Worm (Caenorhabditis elegans) whole organism, L4 larva: Measurements from ENCODE around the gene coa-1.

ENCODE experiments used
- ama-1 ChIP-seq: fragments of 150-350 bp; optimal IDR thresholded peaks from 2 replicates; lab custom pipeline; 2014; ENCODE audit warnings: inconsistent platforms, mixed read lengths
- lin-13 ChIP-seq: fragments of 150-350 bp; optimal IDR thresholded peaks from 2 replicates; lab custom pipeline; 2014; ENCODE audit warnings: missing biosample characterization, missing genetic modification reagents, missing genetic modification characterization
- nhr-237 ChIP-seq: sonication (generic microtip); optimal IDR thresholded peaks from 2 replicates; lab custom pipeline; 2017; ENCODE audit warnings: missing biosample characterization, missing genetic modification characterization

DNA sequence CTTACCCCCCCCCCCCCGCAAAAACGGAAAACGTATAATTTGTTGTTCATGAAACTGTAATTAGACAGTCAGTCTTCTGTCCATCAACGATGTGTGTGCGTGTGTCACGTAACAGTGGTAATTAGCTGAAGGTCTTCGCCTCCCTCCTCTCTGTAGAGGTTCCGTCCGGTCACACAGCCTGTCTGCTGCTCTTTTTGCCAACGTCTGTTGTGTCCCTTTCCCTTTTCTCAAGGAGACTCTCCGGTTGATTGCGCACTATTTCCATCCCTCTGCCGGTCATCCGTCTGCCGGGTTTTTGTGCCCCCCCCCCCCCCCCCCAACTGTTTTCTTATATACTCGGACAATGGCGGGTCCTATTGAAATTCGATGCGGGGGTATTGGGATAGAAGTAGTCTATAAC lies 29.4 kb upstream of the coa-1 start:
- TF ChIP-seq ama-1 (no peak), nhr-237 (tag; lab: Kevin White, UChicago) (no peak), lin-13 (GFP tag; lab: Kevin White, UChicago) (no peak)
